Fruit fly (Drosophila melanogaster): Measurements from ENCODE around the gene Fuca.

The Fuca gene

DNA sequence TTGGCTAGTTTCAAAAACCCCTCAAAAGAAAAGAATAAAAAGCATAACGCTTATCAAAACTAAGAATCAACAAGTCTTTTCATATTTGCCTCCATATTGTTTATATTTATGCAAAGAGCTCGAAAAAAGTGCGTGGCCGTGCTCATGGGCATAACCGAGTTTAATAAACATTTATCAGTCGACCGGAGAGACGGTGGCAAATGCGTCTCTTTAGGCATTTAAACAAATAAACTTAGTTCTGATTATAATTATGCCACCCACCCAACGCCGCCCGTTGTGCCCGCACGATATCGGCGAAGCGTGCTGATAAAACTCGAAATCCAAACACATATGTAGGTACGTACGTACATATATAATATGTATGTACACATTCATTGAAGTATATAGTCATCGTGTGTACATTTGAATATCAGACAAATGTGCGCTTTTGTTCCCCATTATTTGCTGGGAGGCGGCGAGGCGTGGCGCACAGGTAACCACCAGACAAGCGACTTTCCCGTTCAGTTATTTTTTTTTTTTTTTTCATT lies 5.9 kb upstream of the Fuca start (continued):
- no peak for TF ChIP-seq Opbp (GFP tag; IDR thresholded peaks at IDR 0.05; ENCODE audit: partially characterized antibody)
- TF ChIP-seq h (optimal IDR thresholded peaks at IDR 0.05) = no peak
- no peak for TF ChIP-seq cas (GFP tag; IDR thresholded peaks at IDR 0.05)
- no peak for TF ChIP-seq Bteb2 (GFP tag; optimal IDR thresholded peaks at IDR 0.05)
- no peak for TF ChIP-seq CG15073 (GFP tag; optimal IDR thresholded peaks at IDR 0.05)
- TF ChIP-seq crp (GFP tag; optimal IDR thresholded peaks at IDR 0.05) = no peak
- TF ChIP-seq Bdp1 (GFP tag; optimal IDR thresholded peaks at IDR 0.05) = no peak
- no peak for TF ChIP-seq CG1792 (GFP tag; optimal IDR thresholded peaks at IDR 0.05)
- no peak for TF ChIP-seq Lhr (GFP tag; optimal IDR thresholded peaks at IDR 0.05)
- TF ChIP-seq CG3838 (GFP tag; optimal IDR thresholded peaks at IDR 0.05) = no peak
- TF ChIP-seq Ravus (GFP tag; IDR thresholded peaks at IDR 0.05) = no peak
- no peak for TF ChIP-seq CG15696 (tag; optimal IDR thresholded peaks at IDR 0.05)
- no peak for TF ChIP-seq shn (GFP tag; optimal IDR thresholded peaks at IDR 0.05)
- no peak for TF ChIP-seq Xbp1 (GFP tag; optimal IDR thresholded peaks at IDR 0.05)
- TF ChIP-seq Nf-YA (GFP tag; IDR thresholded peaks at IDR 0.05) = peak; percentile 16; the same call in 1 of the 2 replicates
- TF ChIP-seq disco-r (GFP tag; optimal IDR thresholded peaks at IDR 0.05) = no peak
- TF ChIP-seq Poxn (GFP tag; IDR thresholded peaks at IDR 0.05) = no peak
- peak; percentile 8 for TF ChIP-seq CG10147 (GFP tag; optimal IDR thresholded peaks at IDR 0.05)
- no peak for TF ChIP-seq CG16863 (GFP tag; optimal IDR thresholded peaks at IDR 0.05)
- no peak for TF ChIP-seq CG2875 (GFP tag; optimal IDR thresholded peaks at IDR 0.05)
- TF ChIP-seq NFAT (GFP tag; IDR thresholded peaks at IDR 0.05) = no peak
- TF ChIP-seq CG14965 (GFP tag; optimal IDR thresholded peaks at IDR 0.05; ENCODE audit: borderline replicate concordance) = no peak
- TF ChIP-seq al (GFP tag; IDR thresholded peaks at IDR 0.05) = no peak
- TF ChIP-seq CG15514 (GFP tag; optimal IDR thresholded peaks at IDR 0.05) = peak; percentile 34
- TF ChIP-seq jing (GFP tag; optimal IDR thresholded peaks at IDR 0.05) = no peak
- no peak for TF ChIP-seq HmgD (GFP tag; optimal IDR thresholded peaks at IDR 0.05)
- TF ChIP-seq YL-1 (GFP tag; optimal IDR thresholded peaks at IDR 0.05) = no peak
- no peak for TF ChIP-seq Drgx (GFP tag; IDR thresholded peaks at IDR 0.05)
- no peak for TF ChIP-seq chif (GFP tag; optimal IDR thresholded peaks at IDR 0.05)
- TF ChIP-seq unc-4 (GFP tag; IDR thresholded peaks at IDR 0.05; ENCODE audit: partially characterized antibody) = no peak
- TF ChIP-seq CG12769 (tag; optimal IDR thresholded peaks at IDR 0.05) = peak; percentile 37
- no peak for TF ChIP-seq CHES-1-like (GFP tag; optimal IDR thresholded peaks at IDR 0.05)
- peak; percentile 24 for TF ChIP-seq gem (tag; optimal IDR thresholded peaks at IDR 0.05)
- TF ChIP-seq CG3407 (GFP tag; optimal IDR thresholded peaks at IDR 0.05) = no peak
- TF ChIP-seq CG4730 (GFP tag; IDR thresholded peaks at IDR 0.05) = no peak
- TF ChIP-seq dati (GFP tag; IDR thresholded peaks at IDR 0.05) = no peak
- no peak for TF ChIP-seq Tbp (GFP tag; optimal IDR thresholded peaks at IDR 0.05)
- no peak for TF ChIP-seq CG1832 (GFP tag; optimal IDR thresholded peaks at IDR 0.05)
- no peak for TF ChIP-seq ssp (GFP tag; IDR thresholded peaks at IDR 0.05)
- TF ChIP-seq Scr (GFP tag; IDR thresholded peaks at IDR 0.05; ENCODE audit: partially characterized antibody) = no peak
- no peak for TF ChIP-seq NK7.1 (GFP tag; optimal IDR thresholded peaks at IDR 0.05)
- TF ChIP-seq CG6813 (GFP tag; optimal IDR thresholded peaks at IDR 0.05) = peak; percentile 60
- TF ChIP-seq CG11695 (GFP tag; IDR thresholded peaks at IDR 0.05) = no peak
- TF ChIP-seq CG13287 (GFP tag; IDR thresholded peaks at IDR 0.05; ENCODE audit: partially characterized antibody) = no peak
- no peak for TF ChIP-seq CG32767 (GFP tag; IDR thresholded peaks at IDR 0.05)
- TF ChIP-seq BtbVII (GFP tag; optimal IDR thresholded peaks at IDR 0.05) = peak; percentile 66
- peak; percentile 21 for TF ChIP-seq CG9727 (GFP tag; optimal IDR thresholded peaks at IDR 0.05)
- TF ChIP-seq dpn (GFP tag; optimal IDR thresholded peaks at IDR 0.05) = no peak
- peak; percentile 16 for TF ChIP-seq CG5180 (GFP tag; optimal IDR thresholded peaks at IDR 0.05)
- TF ChIP-seq CG11696 (GFP tag; IDR thresholded peaks at IDR 0.05) = no peak
- peak; percentile 73 for TF ChIP-seq lab (GFP tag; optimal IDR thresholded peaks at IDR 0.05)
